Fruit fly (Drosophila melanogaster): ENCODE measurements around the gene Npc2g.

DNA sequence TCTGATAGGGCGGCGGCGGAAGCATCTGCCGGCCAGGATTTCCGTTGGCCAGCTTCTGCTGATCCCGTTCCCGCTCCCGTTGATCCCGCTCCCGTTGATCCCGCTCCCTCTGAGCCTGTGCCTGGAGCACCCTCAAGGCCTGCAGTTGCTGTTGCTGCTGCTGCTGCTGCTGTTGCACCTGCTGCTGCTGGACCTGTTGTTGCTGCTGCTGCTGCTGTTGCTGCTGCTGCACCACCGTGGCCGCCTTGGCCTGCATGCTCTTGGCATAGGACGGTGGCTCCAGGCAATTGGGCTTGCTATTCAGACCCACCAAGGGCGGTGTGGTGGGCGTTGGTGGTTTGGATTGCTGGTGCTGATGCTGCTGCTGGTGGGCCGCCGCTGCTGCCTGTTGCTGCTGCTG is 47.9 kb upstream of the Npc2g start:
- TF ChIP-seq Mnt (GFP tag; optimal IDR thresholded peaks at IDR 0.05) (no peak), tj (GFP tag; optimal IDR thresholded peaks at IDR 0.05) (no peak), cnc (optimal IDR thresholded peaks at IDR 0.05) (no peak)
